Fruit fly (Drosophila melanogaster) whole organism, embryonic: ENCODE measurements around the gene galla-2.

Source experiments
- Aef1 ChIP-seq: fragments of 200-800 bp; sonication (Bioruptor generic); IDR thresholded peaks from 3 replicates; pipeline ENCODE4 v1.3.6; 2022; ENCODE audit warnings: missing biosample characterization, missing genetic modification characterization
- CG10431 ChIP-seq: fragments of 200-800 bp; sonication (Bioruptor generic); optimal IDR thresholded peaks from 3 replicates; lab custom pipeline; 2018; ENCODE audit warnings: missing biosample characterization, mild to moderate bottlenecking, missing genetic modification characterization
- CG10959 ChIP-seq: fragments of 200-800 bp; sonication (Bioruptor generic); IDR thresholded peaks from 2 replicates; pipeline ENCODE4 v1.3.6; 2022; ENCODE audit warnings: missing biosample characterization, missing genetic modification characterization
- CG11456 ChIP-seq: fragments of 200-800 bp; sonication (Bioruptor generic); IDR thresholded peaks from 3 replicates; pipeline ENCODE4 v1.3.6; 2022; ENCODE audit warnings: missing biosample characterization, missing genetic modification characterization
- CG11504 ChIP-seq: fragments of 200-800 bp; sonication (Bioruptor generic); optimal IDR thresholded peaks from 3 replicates; lab custom pipeline; 2019; ENCODE audit warnings: missing biosample characterization, mild to moderate bottlenecking, missing genetic modification characterization, moderate library complexity
- CG12659 ChIP-seq: fragments of 200-800 bp; sonication (Bioruptor generic); optimal IDR thresholded peaks from 3 replicates; lab custom pipeline; 2017; ENCODE audit warnings: mild to moderate bottlenecking, missing biosample characterization, missing genetic modification reagents, missing genetic modification characterization
- CG14710 ChIP-seq: fragments of 200-800 bp; sonication (Bioruptor generic); optimal IDR thresholded peaks from 3 replicates; lab custom pipeline; 2019; ENCODE audit warnings: missing biosample characterization, mild to moderate bottlenecking, missing genetic modification characterization, moderate library complexity
- CG15514 ChIP-seq: fragments of 200-800 bp; sonication (Bioruptor generic); optimal IDR thresholded peaks from 3 replicates; lab custom pipeline; 2017; ENCODE audit warnings: missing biosample characterization, missing genetic modification characterization, mild to moderate bottlenecking, moderate library complexity, missing genetic modification reagents
- CG1603 ChIP-seq: fragments of 200-800 bp; sonication (Bioruptor generic); optimal IDR thresholded peaks from 2 replicates; lab custom pipeline; 2019; ENCODE audit warnings: missing biosample characterization, mild to moderate bottlenecking, missing genetic modification characterization, moderate library complexity
- CG16863 ChIP-seq: fragments of 200-800 bp; sonication (Bioruptor generic); optimal IDR thresholded peaks from 3 replicates; lab custom pipeline; 2016; ENCODE audit warnings: missing biosample characterization, missing genetic modification characterization
- CG17328 ChIP-seq: fragments of 200-800 bp; sonication (Bioruptor generic); IDR thresholded peaks from 2 replicates; pipeline ENCODE4 v1.3.6; 2022; ENCODE audit warnings: missing biosample characterization, missing genetic modification characterization
- CG2199 ChIP-seq: fragments of 200-800 bp; sonication (Bioruptor generic); IDR thresholded peaks from 3 replicates; pipeline ENCODE4 v1.3.6; 2022; ENCODE audit warnings: missing biosample characterization, missing genetic modification characterization
- CG2678 ChIP-seq: fragments of 200-800 bp; sonication (Bioruptor generic); optimal IDR thresholded peaks from 3 replicates; lab custom pipeline; 2019; ENCODE audit warnings: missing biosample characterization, mild to moderate bottlenecking, missing genetic modification characterization, moderate library complexity
- CG31441 ChIP-seq: fragments of 200-800 bp; sonication (Bioruptor generic); IDR thresholded peaks from 2 replicates; pipeline ENCODE4 v1.3.6; 2022; ENCODE audit warnings: missing biosample characterization, missing genetic modification characterization
- CG4404 ChIP-seq: fragments of 200-800 bp; sonication (Bioruptor generic); IDR thresholded peaks from 2 replicates; pipeline ENCODE4 v1.3.6; 2022; ENCODE audit warnings: missing biosample characterization, missing genetic modification characterization
- CG5953 ChIP-seq: fragments of 200-800 bp; sonication (Bioruptor generic); IDR thresholded peaks from 2 replicates; pipeline ENCODE4 v1.3.6; 2022; ENCODE audit warnings: missing biosample characterization, missing genetic modification characterization
- CG6272 ChIP-seq: fragments of 200-800 bp; sonication (Bioruptor generic); IDR thresholded peaks from 2 replicates; pipeline ENCODE4 v1.3.6; 2022; ENCODE audit warnings: missing biosample characterization, missing genetic modification characterization
- CG9609 ChIP-seq: fragments of 200-800 bp; sonication (Bioruptor generic); optimal IDR thresholded peaks from 3 replicates; lab custom pipeline; 2016; ENCODE audit warnings: missing biosample characterization, missing genetic modification characterization
- CG9817 ChIP-seq: fragments of 200-800 bp; sonication (Bioruptor generic); optimal IDR thresholded peaks from 2 replicates; lab custom pipeline; 2018; ENCODE audit warnings: missing biosample characterization, mild to moderate bottlenecking, missing genetic modification characterization, moderate library complexity
- CHES-1-like ChIP-seq: fragments of 200-800 bp; sonication (Bioruptor generic); optimal IDR thresholded peaks from 2 replicates; lab custom pipeline; 2016; ENCODE audit warnings: missing biosample characterization, missing genetic modification characterization
- CrebB ChIP-seq: fragments of 200-800 bp; sonication (Bioruptor generic); optimal IDR thresholded peaks from 3 replicates; lab custom pipeline; 2018; ENCODE audit warnings: missing biosample characterization, mild to moderate bottlenecking, missing genetic modification characterization
- Eip74EF ChIP-seq, 2 experiments: fragments of 200-800 bp in 1 of 2; fragments of >200 bp in 1 of 2; sonication (Bioruptor generic) in 1 of 2; optimal IDR thresholded peaks; 2 replicates each; lab custom pipeline; 2017 to 2019; ENCODE audit warnings: missing biosample characterization in 2 of 2, missing genetic modification characterization in 2 of 2, mild to moderate bottlenecking in 1 of 2, moderate library complexity in 1 of 2
- MBD-R2 ChIP-seq: fragments of 200-800 bp; sonication (Bioruptor generic); IDR thresholded peaks from 2 replicates; pipeline ENCODE4 v1.3.6; 2022; ENCODE audit warnings: missing biosample characterization, missing genetic modification characterization
- Optix ChIP-seq: fragments of 200-800 bp; sonication (Bioruptor generic); IDR thresholded peaks from 3 replicates; pipeline ENCODE4 v1.3.6; 2022; ENCODE audit warnings: missing biosample characterization, missing genetic modification characterization
- Pdp1 ChIP-seq, 2 experiments: fragments of 200-800 bp; sonication (Bioruptor generic); optimal IDR thresholded peaks; 3 replicates each; lab custom pipeline; 2016; ENCODE audit warnings: missing biosample characterization in 2 of 2, missing genetic modification characterization in 2 of 2, mild to moderate bottlenecking in 1 of 2, moderate library complexity in 1 of 2
- Side ChIP-seq: fragments of 200-800 bp; sonication (Bioruptor generic); optimal IDR thresholded peaks from 2 replicates; lab custom pipeline; 2016; ENCODE audit warnings: missing biosample characterization, missing genetic modification characterization
- al ChIP-seq: fragments of 200-800 bp; sonication (Bioruptor generic); IDR thresholded peaks from 2 replicates; pipeline ENCODE4 v1.3.6; 2022; ENCODE audit warnings: missing biosample characterization, missing genetic modification characterization
- ase ChIP-seq: fragments of 200-800 bp; sonication (Bioruptor generic); IDR thresholded peaks from 3 replicates; pipeline ENCODE4 v1.3.6; 2022; ENCODE audit warnings: missing biosample characterization, missing genetic modification characterization
- chinmo ChIP-seq: fragments of 200-800 bp; sonication (Bioruptor generic); IDR thresholded peaks from 4 replicates; pipeline ENCODE4 v1.3.6; 2022; ENCODE audit warnings: missing biosample characterization, missing genetic modification characterization; ENCODE audit not compliant: partially characterized antibody
- ci ChIP-seq: fragments of 200-800 bp; sonication (Bioruptor generic); IDR thresholded peaks from 3 replicates; pipeline ENCODE4 v1.3.6; 2022; ENCODE audit warnings: missing biosample characterization, missing genetic modification characterization
- crp ChIP-seq, 2 experiments: fragments of 200-800 bp; sonication (Bioruptor generic); optimal IDR thresholded peaks; 2 replicates in 1 of 2; 3 replicates in 1 of 2; lab custom pipeline; 2017; ENCODE audit warnings: missing biosample characterization in 2 of 2, missing genetic modification characterization in 2 of 2, mild to moderate bottlenecking in 1 of 2, moderate library complexity in 1 of 2
- cwo ChIP-seq: fragments of 200-800 bp; sonication (Bioruptor generic); optimal IDR thresholded peaks from 3 replicates; lab custom pipeline; 2017; ENCODE audit warnings: missing biosample characterization, missing genetic modification characterization, mild to moderate bottlenecking, moderate library complexity, missing genetic modification reagents
- da ChIP-seq: fragments of 200-800 bp; sonication (Bioruptor generic); optimal IDR thresholded peaks from 2 replicates; lab custom pipeline; 2016; ENCODE audit warnings: missing biosample characterization, missing genetic modification characterization
- dmrt99B ChIP-seq: fragments of 200-800 bp; sonication (Bioruptor generic); optimal IDR thresholded peaks from 2 replicates; lab custom pipeline; 2018; ENCODE audit warnings: missing biosample characterization, mild to moderate bottlenecking, missing genetic modification characterization, moderate library complexity
- gcm2 ChIP-seq: fragments of 200-800 bp; sonication (Bioruptor generic); optimal IDR thresholded peaks from 2 replicates; lab custom pipeline; 2016; ENCODE audit warnings: missing biosample characterization, missing genetic modification characterization
- gem ChIP-seq: fragments of 200-800 bp; sonication (Bioruptor generic); optimal IDR thresholded peaks from 2 replicates; lab custom pipeline; 2019; ENCODE audit warnings: missing biosample characterization, mild to moderate bottlenecking, missing genetic modification characterization, moderate library complexity
- ham ChIP-seq: fragments of 200-800 bp; sonication (Bioruptor generic); IDR thresholded peaks from 2 replicates; pipeline ENCODE4 v1.3.6; 2022; ENCODE audit warnings: missing biosample characterization, missing genetic modification characterization
- jing ChIP-seq: fragments of 200-800 bp; sonication (Bioruptor generic); optimal IDR thresholded peaks from 2 replicates; lab custom pipeline; 2018; ENCODE audit warnings: missing biosample characterization, mild to moderate bottlenecking, missing genetic modification characterization
- ken ChIP-seq: fragments of 200-800 bp; sonication (Bioruptor generic); IDR thresholded peaks from 3 replicates; pipeline ENCODE4 v1.3.6; 2022; ENCODE audit warnings: missing biosample characterization, missing genetic modification characterization
- lmd ChIP-seq: fragments of 200-800 bp; sonication (Bioruptor generic); IDR thresholded peaks from 2 replicates; pipeline ENCODE4 v1.3.6; 2022; ENCODE audit warnings: missing biosample characterization, missing genetic modification characterization
- nom ChIP-seq: fragments of 200-800 bp; sonication (Bioruptor generic); optimal IDR thresholded peaks from 2 replicates; lab custom pipeline; 2017; ENCODE audit warnings: missing biosample characterization, missing genetic modification characterization, mild to moderate bottlenecking, moderate library complexity, missing genetic modification reagents
- psq ChIP-seq: fragments of 200-800 bp; sonication (Bioruptor generic); optimal IDR thresholded peaks from 2 replicates; lab custom pipeline; 2017; ENCODE audit warnings: missing biosample characterization, missing genetic modification characterization
- repo ChIP-seq: fragments of 200-800 bp; sonication (Bioruptor generic); optimal IDR thresholded peaks from 2 replicates; lab custom pipeline; 2016; ENCODE audit warnings: missing biosample characterization, missing genetic modification characterization
- sna ChIP-seq: fragments of 200-800 bp; sonication (Bioruptor generic); IDR thresholded peaks from 2 replicates; pipeline ENCODE4 v1.3.6; 2022; ENCODE audit warnings: missing biosample characterization, missing genetic modification characterization; ENCODE audit not compliant: partially characterized antibody
- tna ChIP-seq: fragments of 200-800 bp; sonication (Bioruptor generic); IDR thresholded peaks from 2 replicates; pipeline ENCODE4 v1.3.6; 2022; ENCODE audit warnings: missing biosample characterization, missing genetic modification characterization; ENCODE audit not compliant: partially characterized antibody
- toy ChIP-seq: fragments of 200-800 bp; sonication (Bioruptor generic); IDR thresholded peaks from 2 replicates; pipeline ENCODE4 v1.3.6; 2022; ENCODE audit warnings: missing biosample characterization, missing genetic modification characterization
- zen2 ChIP-seq: fragments of 200-800 bp; sonication (Bioruptor generic); IDR thresholded peaks from 3 replicates; pipeline ENCODE4 v1.3.6; 2022; ENCODE audit warnings: missing biosample characterization, missing genetic modification characterization; ENCODE audit not compliant: partially characterized antibody
- zf30C ChIP-seq: fragments of 200-800 bp; sonication (Bioruptor generic); optimal IDR thresholded peaks from 3 replicates; lab custom pipeline; 2018; ENCODE audit warnings: missing biosample characterization, mild to moderate bottlenecking, missing genetic modification characterization

galla-2 gene

DNA sequence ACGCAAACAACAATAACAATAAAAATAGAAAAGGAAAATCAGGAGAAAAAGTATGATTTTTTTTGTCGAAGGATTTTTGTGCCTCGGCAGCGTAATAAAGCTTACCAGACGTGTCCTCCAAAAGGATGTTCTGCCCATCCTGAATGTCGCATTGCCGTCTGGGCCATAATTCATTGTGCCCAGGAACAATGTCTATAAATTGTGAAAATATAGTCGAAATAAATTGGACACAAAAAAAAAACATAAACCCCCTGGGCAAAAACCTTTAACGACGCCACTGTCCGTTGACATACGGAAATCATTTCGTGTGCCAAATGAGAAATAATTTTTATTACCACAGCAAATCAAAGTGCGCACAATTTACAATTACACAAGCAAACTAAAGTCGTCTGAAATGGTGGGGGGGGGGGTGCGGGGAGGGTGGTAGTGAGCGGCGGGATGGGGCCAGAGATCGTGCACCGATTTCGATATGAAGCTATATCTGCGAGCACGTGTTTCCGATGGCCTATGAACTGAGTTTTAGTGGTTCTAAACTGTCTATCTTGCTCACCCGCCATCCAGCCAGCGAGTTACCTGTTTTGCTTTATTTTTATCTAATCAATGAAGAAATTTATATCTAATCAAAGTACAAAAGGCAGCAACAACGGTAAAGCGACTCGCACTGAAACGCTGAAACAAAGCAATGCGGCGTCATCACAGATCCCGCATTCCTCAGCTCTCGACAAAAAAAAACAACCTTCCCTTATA, 15.9 kb upstream of the galla-2 start (continued):
- TF ChIP-seq CrebB (tag; lab: Kevin White, UChicago): no peak
- no peak for TF ChIP-seq CG10959 (GFP tag; lab: Robert Waterston, UW)
- TF ChIP-seq Optix (GFP tag; lab: Robert Waterston, UW): no peak
- TF ChIP-seq CG11456 (GFP tag; lab: Robert Waterston, UW): peak; percentile 70
- TF ChIP-seq cwo (GFP tag; lab: Kevin White, UChicago): peak; percentile 95
- TF ChIP-seq ham (GFP tag; lab: Robert Waterston, UW): no peak
- no peak for TF ChIP-seq CG5953
- TF ChIP-seq ci (GFP tag; lab: Robert Waterston, UW): 0 out of 3 replicates have a peak, but pooled peaks have one; percentile 7
- TF ChIP-seq CG9817 (tag; lab: Kevin White, UChicago): peak; percentile 53
- peak; percentile 57; the same call in 1 of the 2 replicates for TF ChIP-seq al (GFP tag; lab: Robert Waterston, UW)
- TF ChIP-seq Eip74EF (GFP tag; optimal IDR thresholded peaks at IDR 0.05; lab: Kevin White, UChicago): no peak
- no peak for TF ChIP-seq CG6272 (GFP tag; lab: Robert Waterston, UW)
- no peak for TF ChIP-seq Side
- TF ChIP-seq CG14710 (tag; lab: Kevin White, UChicago): no peak
- no peak for TF ChIP-seq crp (GFP tag; optimal IDR thresholded peaks at IDR 0.05; lab: Kevin White, UChicago)
- no peak for TF ChIP-seq sna
- TF ChIP-seq CG4404 (GFP tag; lab: Robert Waterston, UW): no peak
- no peak for TF ChIP-seq tna (GFP tag; lab: Robert Waterston, UW)
- TF ChIP-seq zf30C (GFP tag; lab: Kevin White, UChicago): no peak
- peak; percentile 30 to 34 for TF ChIP-seq Pdp1 (GFP tag; optimal IDR thresholded peaks at IDR 0.05; lab: Kevin White, UChicago)
- TF ChIP-seq MBD-R2 (GFP tag; lab: Robert Waterston, UW): no peak; the same call in 1 of the 2 replicates
- TF ChIP-seq CG12659: peak; percentile 26
- 0 out of 4 replicates have a peak, but pooled peaks have one; percentile 41 for TF ChIP-seq chinmo
- TF ChIP-seq psq: no peak
- peak; percentile 54; the same call in 1 of the 2 replicates for TF ChIP-seq lmd
- TF ChIP-seq ken (GFP tag; lab: Robert Waterston, UW): 0 out of 3 replicates have a peak, but pooled peaks have one; percentile 38
- TF ChIP-seq repo (GFP tag; lab: Kevin White, UChicago): no peak
- TF ChIP-seq zen2 (GFP tag; lab: Robert Waterston, UW): no peak
- TF ChIP-seq CG17328 (GFP tag; lab: Robert Waterston, UW): peak; percentile 20; the same call in 1 of the 2 replicates
- TF ChIP-seq da (GFP tag; lab: Kevin White, UChicago): no peak
- TF ChIP-seq ase: no peak
- no peak for TF ChIP-seq nom (GFP tag; lab: Kevin White, UChicago)
- peak; percentile 61 for TF ChIP-seq CG2678
- TF ChIP-seq CG16863 (GFP tag; lab: Kevin White, UChicago): no peak
- TF ChIP-seq CG9609 (GFP tag; lab: Kevin White, UChicago): peak; percentile 14
- no peak for TF ChIP-seq gcm2 (GFP tag; lab: Kevin White, UChicago)
- TF ChIP-seq CHES-1-like (GFP tag; lab: Kevin White, UChicago): peak; percentile 58
- TF ChIP-seq CG2199 (GFP tag; lab: Robert Waterston, UW): no peak
- peak; percentile 46 for TF ChIP-seq gem (tag; lab: Kevin White, UChicago)
- no peak for TF ChIP-seq CG31441
- TF ChIP-seq Aef1 (GFP tag; lab: Robert Waterston, UW): peak; percentile 19; the same call in 1 of the 3 replicates
- TF ChIP-seq toy: no peak
- peak; percentile 57 for TF ChIP-seq CG15514 (GFP tag; lab: Kevin White, UChicago)
- no peak for TF ChIP-seq CG1603 (tag; lab: Kevin White, UChicago)
- peak; percentile 15 for TF ChIP-seq dmrt99B (tag; lab: Kevin White, UChicago)
- no peak for TF ChIP-seq jing (GFP tag; lab: Kevin White, UChicago)
- no peak for TF ChIP-seq CG10431 (GFP tag; lab: Kevin White, UChicago)
- TF ChIP-seq CG11504 (tag; lab: Kevin White, UChicago): peak; percentile 41
